Fruit fly (Drosophila melanogaster) whole organism: ENCODE measurements around the gene CG45307.

Experiments
- CG8478 ChIP-seq: fragments of >200 bp; optimal IDR thresholded peaks from 2 replicates; lab custom pipeline; 2018; ENCODE audit warnings: inconsistent platforms
- Dll ChIP-seq: fragments of >200 bp; optimal IDR thresholded peaks from 2 replicates; lab custom pipeline; 2017
- EcR ChIP-seq, 2 experiments: fragments of >200 bp; optimal IDR thresholded peaks; 2 replicates each; lab custom pipeline; 2017; ENCODE audit warnings: missing biosample characterization in 2 of 2, missing genetic modification characterization in 2 of 2, missing genetic modification reagents in 2 of 2
- pan ChIP-seq: fragments of >200 bp; optimal IDR thresholded peaks from 2 replicates; lab custom pipeline; 2017
- psq ChIP-seq: fragments of >200 bp; optimal IDR thresholded peaks from 2 replicates; lab custom pipeline; 2017

dm6 chr2L:8707522-8707921 lies 44.4 kb downstream of the CG45307 start:
- TF ChIP-seq EcR (GFP tag; optimal IDR thresholded peaks at IDR 0.05; lab: Kevin White, UChicago) (no peak), CG8478 (lab: Kevin White, UChicago) (no peak), Dll (lab: Kevin White, UChicago) (no peak), pan (lab: Kevin White, UChicago) (no peak), psq (no peak)
